Worm (Caenorhabditis elegans) whole organism, L3 larva: ENCODE results near the gene CD4.8.

ENCODE experiments used
- ceh-9 ChIP-seq: sonication (generic microtip); optimal IDR thresholded peaks from 2 replicates; lab custom pipeline; 2018; ENCODE audit warnings: missing biosample characterization, missing genetic modification characterization
- egl-27 ChIP-seq: sonication (generic microtip); optimal IDR thresholded peaks from 4 replicates; lab custom pipeline; 2017; ENCODE audit warnings: missing biosample characterization, missing genetic modification reagents, missing genetic modification characterization
- eor-1 ChIP-seq, 2 experiments: fragments of 150-350 bp; optimal IDR thresholded peaks; 2 replicates each; lab custom pipeline; 2014 to 2018; ENCODE audit warnings: missing biosample characterization in 2 of 2, missing genetic modification characterization in 2 of 2
- jun-1 ChIP-seq: fragments of 150-350 bp; optimal IDR thresholded peaks from 2 replicates; lab custom pipeline; 2014; ENCODE audit warnings: missing biosample characterization, missing genetic modification reagents, missing genetic modification characterization
- mml-1 ChIP-seq: fragments of 150-350 bp; sonication (generic microtip); optimal IDR thresholded peaks from 3 replicates; lab custom pipeline; 2014; ENCODE audit warnings: missing biosample characterization, missing genetic modification characterization
- nhr-237 ChIP-seq: fragments of 150-350 bp; optimal IDR thresholded peaks from 2 replicates; lab custom pipeline; 2014; ENCODE audit warnings: missing biosample characterization, missing genetic modification characterization
- snpc-4 ChIP-seq: fragments of 150-350 bp; optimal IDR thresholded peaks from 2 replicates; lab custom pipeline; 2014; ENCODE audit warnings: missing biosample characterization, missing genetic modification characterization
- unc-39 ChIP-seq: sonication (generic microtip); optimal IDR thresholded peaks from 4 replicates; lab custom pipeline; 2017; ENCODE audit warnings: missing biosample characterization, missing genetic modification characterization

DNA sequence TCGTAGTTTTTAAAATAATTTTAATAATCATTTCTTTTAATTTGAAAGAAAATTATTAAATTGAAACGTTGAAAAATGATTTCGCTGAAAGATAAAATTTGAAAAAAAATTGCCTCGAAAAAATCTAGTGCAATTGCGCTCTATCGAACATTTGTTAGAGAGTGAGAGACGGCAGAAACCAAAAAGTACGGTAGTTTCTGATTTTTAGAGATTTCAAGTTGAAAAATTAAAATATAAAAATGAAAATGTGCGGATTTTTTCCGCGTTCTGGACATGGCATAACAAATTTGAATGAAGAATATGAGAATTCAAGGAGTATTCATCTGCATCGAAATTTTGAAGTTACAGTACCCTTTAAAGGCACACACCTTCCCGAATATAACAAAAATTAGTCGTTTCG lies 18.2 kb upstream of the CD4.8 start:
- no peak for TF ChIP-seq nhr-237 (tag; lab: Kevin White, UChicago)
- TF ChIP-seq ceh-9 = no peak
- TF ChIP-seq mml-1 = no peak
- TF ChIP-seq unc-39 = no peak
- no peak for TF ChIP-seq egl-27
- TF ChIP-seq jun-1 (tag; lab: Kevin White, UChicago) = no peak
- TF ChIP-seq snpc-4 (tag; lab: Kevin White, UChicago) = no peak
- TF ChIP-seq eor-1 (tag; optimal IDR thresholded peaks at IDR 0.05; lab: Kevin White, UChicago) = no peak
